Worm (Caenorhabditis elegans): ENCODE measurements around the gene fbxa-138.

DNA sequence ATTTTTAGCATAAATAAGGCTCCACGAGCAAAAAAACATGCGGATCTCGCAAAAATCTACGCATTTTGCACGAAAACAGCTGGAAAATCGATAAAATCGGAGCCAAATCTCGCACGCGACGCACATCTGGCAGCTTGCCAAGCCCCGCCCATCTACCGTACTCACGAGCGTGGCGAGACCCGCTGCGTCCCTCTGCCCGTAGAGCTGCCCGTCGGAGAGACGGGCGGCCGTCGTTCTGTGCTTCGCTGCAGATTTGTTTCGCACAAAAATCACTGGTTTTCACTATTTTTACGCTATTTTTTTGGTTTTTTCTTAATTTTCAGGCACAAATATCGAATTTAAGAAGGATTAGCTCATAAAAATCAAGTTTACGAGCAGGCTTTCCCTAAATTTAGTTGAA lies 34.7 kb upstream of the fbxa-138 start:
- TF ChIP-seq ama-1 (optimal IDR thresholded peaks at IDR 0.05) (peak; percentile 80), nhr-237 (tag; optimal IDR thresholded peaks at IDR 0.05) (peak; percentile 42), zag-1 (tag; optimal IDR thresholded peaks at IDR 0.05) (no peak), hlh-17 (GFP tag; optimal IDR thresholded peaks at IDR 0.05; ENCODE audit: borderline replicate concordance) (no peak), unc-62 (GFP tag; optimal IDR thresholded peaks at IDR 0.05) (no peak), ztf-11 (tag; optimal IDR thresholded peaks at IDR 0.05) (peak in 1 of 2 experiments; percentile 73), lsy-2 (tag; optimal IDR thresholded peaks at IDR 0.05) (peak; percentile 99), lin-14 (GFP tag; optimal IDR thresholded peaks at IDR 0.05) (peak; percentile 90), tbx-2 (tag; optimal IDR thresholded peaks at IDR 0.05) (peak; percentile 88), dpl-1 (GFP tag; optimal IDR thresholded peaks at IDR 0.05) (peak; percentile 65 to 79 (median 79)), ets-5 (GFP tag; IDR thresholded peaks at IDR 0.05) (no peak)
